Fruit fly (Drosophila melanogaster) whole organism, prepupa: Measurements from ENCODE around the gene Acsx3.

Experiments used
- CG11762 ChIP-seq: fragments of 200-800 bp; sonication (Bioruptor generic); optimal IDR thresholded peaks from 3 replicates; lab custom pipeline; 2016; ENCODE audit warnings: missing biosample characterization, missing genetic modification characterization; ENCODE audit not compliant: insufficient read depth
- CG11902 ChIP-seq: fragments of 200-800 bp; sonication (Bioruptor generic); optimal IDR thresholded peaks from 3 replicates; lab custom pipeline; 2016; ENCODE audit warnings: missing biosample characterization, missing genetic modification characterization
- CG15336 ChIP-seq: fragments of 200-800 bp; sonication (Bioruptor generic); IDR thresholded peaks from 2 replicates; pipeline ENCODE4 v1.3.6; 2022; ENCODE audit warnings: missing biosample characterization, missing genetic modification characterization
- CG16779 ChIP-seq: fragments of 200-800 bp; sonication (Bioruptor generic); optimal IDR thresholded peaks from 3 replicates; lab custom pipeline; 2017; ENCODE audit warnings: missing biosample characterization, mild to moderate bottlenecking, missing genetic modification characterization
- CG3032 ChIP-seq: fragments of 200-800 bp; optimal IDR thresholded peaks from 2 replicates; lab custom pipeline; 2019; ENCODE audit warnings: missing biosample characterization, mild to moderate bottlenecking, missing genetic modification characterization, moderate library complexity
- CG31627 ChIP-seq: fragments of 200-800 bp; sonication (Bioruptor generic); optimal IDR thresholded peaks from 3 replicates; lab custom pipeline; 2016; ENCODE audit warnings: missing biosample characterization, missing genetic modification characterization
- CG34406 ChIP-seq: fragments of 200-800 bp; sonication (Bioruptor generic); optimal IDR thresholded peaks from 3 replicates; lab custom pipeline; 2016; ENCODE audit warnings: missing biosample characterization, missing genetic modification characterization
- CG3919 ChIP-seq: fragments of 200-800 bp; sonication (Bioruptor generic); optimal IDR thresholded peaks from 3 replicates; lab custom pipeline; 2016; ENCODE audit warnings: missing biosample characterization, missing genetic modification characterization
- CG6163 ChIP-seq: fragments of 200-800 bp; sonication (Bioruptor generic); IDR thresholded peaks from 3 replicates; pipeline ENCODE4 v1.3.6; 2022; ENCODE audit warnings: missing biosample characterization, missing genetic modification characterization
- CG6276 ChIP-seq: fragments of 200-800 bp; sonication (Bioruptor generic); optimal IDR thresholded peaks from 2 replicates; lab custom pipeline; 2017; ENCODE audit warnings: missing biosample characterization, mild to moderate bottlenecking, missing genetic modification characterization
- CG6792 ChIP-seq: fragments of 200-800 bp; sonication (Bioruptor generic); optimal IDR thresholded peaks from 3 replicates; lab custom pipeline; 2016; ENCODE audit warnings: missing biosample characterization, missing genetic modification characterization
- CG6808 ChIP-seq: fragments of 200-800 bp; sonication (Bioruptor generic); optimal IDR thresholded peaks from 3 replicates; lab custom pipeline; 2017; ENCODE audit warnings: missing biosample characterization, missing genetic modification characterization, mild to moderate bottlenecking, moderate library complexity, missing genetic modification reagents
- CG6854 ChIP-seq: fragments of 200-800 bp; sonication (Bioruptor generic); optimal IDR thresholded peaks from 2 replicates; lab custom pipeline; 2017; ENCODE audit warnings: missing biosample characterization, mild to moderate bottlenecking, missing genetic modification characterization
- CG7368 ChIP-seq: fragments of 200-800 bp; sonication (Bioruptor generic); optimal IDR thresholded peaks from 3 replicates; lab custom pipeline; 2016; ENCODE audit warnings: missing biosample characterization, missing genetic modification characterization
- CG8119 ChIP-seq: fragments of 200-800 bp; sonication (Bioruptor generic); IDR thresholded peaks from 3 replicates; pipeline ENCODE4 v1.3.6; 2022; ENCODE audit warnings: missing biosample characterization, missing genetic modification characterization
- Eip75B ChIP-seq: fragments of 200-800 bp; sonication (Bioruptor generic); optimal IDR thresholded peaks from 3 replicates; lab custom pipeline; 2016; ENCODE audit warnings: missing biosample characterization, missing genetic modification characterization
- Eip78C ChIP-seq: fragments of 200-800 bp; sonication (Bioruptor generic); peaks from one replicate; lab custom pipeline; 2016; ENCODE audit warnings: missing biosample characterization, missing genetic modification characterization
- Ets21C ChIP-seq: fragments of 200-800 bp; sonication (Bioruptor generic); optimal IDR thresholded peaks from 3 replicates; lab custom pipeline; 2016; ENCODE audit warnings: missing biosample characterization, missing genetic modification characterization
- Ets96B ChIP-seq: fragments of 200-800 bp; optimal IDR thresholded peaks from 2 replicates; lab custom pipeline; 2019; ENCODE audit warnings: missing biosample characterization, mild to moderate bottlenecking, missing genetic modification characterization, moderate library complexity
- Gug ChIP-seq: fragments of 200-800 bp; sonication (Bioruptor generic); IDR thresholded peaks from 2 replicates; pipeline ENCODE4 v1.3.6; 2022; ENCODE audit warnings: missing biosample characterization, missing genetic modification characterization
- Hr38 ChIP-seq: sonication (Bioruptor generic); optimal IDR thresholded peaks from 2 replicates; lab custom pipeline; 2016; ENCODE audit warnings: missing biosample characterization, missing genetic modification characterization
- Smox ChIP-seq: fragments of 200-800 bp; sonication (Bioruptor generic); optimal IDR thresholded peaks from 3 replicates; lab custom pipeline; 2016; ENCODE audit warnings: missing biosample characterization, missing genetic modification characterization
- Sox102F ChIP-seq: fragments of 200-800 bp; sonication (Bioruptor generic); optimal IDR thresholded peaks from 2 replicates; lab custom pipeline; 2016; ENCODE audit warnings: missing biosample characterization, mild to moderate bottlenecking, missing genetic modification characterization
- Sox14 ChIP-seq: fragments of 200-800 bp; sonication (Bioruptor generic); optimal IDR thresholded peaks from 3 replicates; lab custom pipeline; 2016; ENCODE audit warnings: missing biosample characterization, missing genetic modification characterization
- achi ChIP-seq: fragments of 200-800 bp; sonication (Bioruptor generic); optimal IDR thresholded peaks from 3 replicates; lab custom pipeline; 2016; ENCODE audit warnings: missing biosample characterization, missing genetic modification characterization
- acj6 ChIP-seq: fragments of 200-800 bp; sonication (Bioruptor generic); optimal IDR thresholded peaks from 3 replicates; lab custom pipeline; 2016; ENCODE audit warnings: missing biosample characterization, missing genetic modification characterization
- dsx ChIP-seq: fragments of 200-800 bp; optimal IDR thresholded peaks from 3 replicates; lab custom pipeline; 2019; ENCODE audit warnings: missing biosample characterization, mild to moderate bottlenecking, missing genetic modification characterization, moderate library complexity; ENCODE audit not compliant: poor library complexity, severe bottlenecking
- esn ChIP-seq: fragments of 200-800 bp; sonication (Bioruptor generic); optimal IDR thresholded peaks from 2 replicates; lab custom pipeline; 2016; ENCODE audit warnings: missing biosample characterization, mild to moderate bottlenecking, missing genetic modification characterization, moderate library complexity
- fd59A ChIP-seq: fragments of 200-800 bp; sonication (Bioruptor generic); optimal IDR thresholded peaks from 2 replicates; lab custom pipeline; 2017; ENCODE audit warnings: missing biosample characterization, mild to moderate bottlenecking, missing genetic modification characterization, missing genetic modification reagents
- fd85E ChIP-seq: fragments of 200-800 bp; sonication (Bioruptor generic); optimal IDR thresholded peaks from 3 replicates; lab custom pipeline; 2016; ENCODE audit warnings: missing biosample characterization, missing genetic modification characterization
- lz ChIP-seq: fragments of 200-800 bp; sonication (Bioruptor generic); optimal IDR thresholded peaks from 3 replicates; lab custom pipeline; 2016; ENCODE audit warnings: missing biosample characterization, missing genetic modification characterization
- net ChIP-seq: fragments of 200-800 bp; sonication (Bioruptor generic); optimal IDR thresholded peaks from 3 replicates; lab custom pipeline; 2016; ENCODE audit warnings: missing biosample characterization, missing genetic modification characterization
- pdm3 ChIP-seq: fragments of 200-800 bp; sonication (Bioruptor generic); optimal IDR thresholded peaks from 3 replicates; lab custom pipeline; 2016; ENCODE audit warnings: missing biosample characterization, missing genetic modification characterization
- salr ChIP-seq, 2 experiments: fragments of 200-800 bp; sonication (Bioruptor generic); optimal IDR thresholded peaks; 3 replicates each; lab custom pipeline; 2016 to 2018; ENCODE audit warnings: missing biosample characterization in 2 of 2, missing genetic modification characterization in 2 of 2, mild to moderate bottlenecking in 1 of 2

Gene Acsx3

DNA sequence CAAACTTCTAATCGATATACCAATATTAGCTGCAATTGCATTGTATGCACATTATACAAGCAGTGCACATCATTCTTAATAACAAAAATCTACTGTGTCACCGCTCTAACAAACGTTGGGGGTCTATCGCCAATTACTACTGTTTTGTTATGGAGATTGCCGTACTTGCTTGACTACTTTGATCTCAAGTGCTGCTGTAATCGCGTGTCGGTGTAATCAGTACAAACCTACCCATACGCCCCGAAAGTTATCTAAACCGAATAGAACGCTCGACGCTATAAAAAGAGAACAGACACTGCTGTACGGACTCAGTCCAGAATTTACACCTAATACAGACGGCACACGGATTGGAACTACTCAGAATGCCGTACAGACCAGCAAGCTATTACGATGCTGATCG lies at the start of gene Acsx3:
Gene Acsx3, plus strand, starts transcription at position 301 of the 400 bp plus-strand sequence.
- TF ChIP-seq Gug (GFP tag; lab: Robert Waterston, UW), result no peak
- TF ChIP-seq CG8119 (GFP tag; lab: Robert Waterston, UW), result no peak
- no peak for TF ChIP-seq CG16779 (tag; lab: Kevin White, UChicago)
- TF ChIP-seq Sox102F (GFP tag; lab: Kevin White, UChicago), result no peak
- TF ChIP-seq CG6808, result no peak
- TF ChIP-seq CG6854, result no peak
- TF ChIP-seq achi, result no peak
- no peak for TF ChIP-seq Smox (GFP tag; lab: Kevin White, UChicago)
- no peak for TF ChIP-seq Eip75B
- no peak for TF ChIP-seq net (GFP tag; lab: Kevin White, UChicago)

DNA sequence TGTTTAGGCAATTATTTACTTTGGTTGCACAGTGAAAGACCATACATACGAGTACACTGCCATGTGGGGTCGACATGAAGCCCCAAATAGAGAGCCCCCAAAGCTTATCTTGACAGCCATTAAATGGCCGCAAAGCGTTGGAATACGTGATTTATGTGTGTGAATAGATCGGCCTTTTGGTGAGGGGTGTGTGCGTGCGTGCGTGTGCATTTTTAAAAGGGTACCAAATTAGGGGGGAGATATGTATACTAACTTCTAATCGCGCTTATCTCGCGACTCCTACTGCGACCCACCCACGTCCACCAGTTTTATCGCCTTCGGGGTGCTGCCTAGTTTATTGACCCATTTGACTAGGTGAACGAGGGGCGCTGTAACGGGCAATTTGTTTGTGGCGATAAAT lies 38.2 kb upstream of the Acsx3 start:
- no peak for TF ChIP-seq Eip78C (GFP tag; lab: Kevin White, UChicago)
- no peak for TF ChIP-seq salr (GFP tag; optimal IDR thresholded peaks at IDR 0.05; lab: Kevin White, UChicago)
- no peak for TF ChIP-seq CG3919 (GFP tag; lab: Kevin White, UChicago)
- TF ChIP-seq lz (GFP tag; lab: Kevin White, UChicago), result no peak
- TF ChIP-seq CG15336 (GFP tag; lab: Robert Waterston, UW), result no peak
- no peak for TF ChIP-seq CG31627 (GFP tag; lab: Kevin White, UChicago)
- no peak for TF ChIP-seq fd59A

DNA sequence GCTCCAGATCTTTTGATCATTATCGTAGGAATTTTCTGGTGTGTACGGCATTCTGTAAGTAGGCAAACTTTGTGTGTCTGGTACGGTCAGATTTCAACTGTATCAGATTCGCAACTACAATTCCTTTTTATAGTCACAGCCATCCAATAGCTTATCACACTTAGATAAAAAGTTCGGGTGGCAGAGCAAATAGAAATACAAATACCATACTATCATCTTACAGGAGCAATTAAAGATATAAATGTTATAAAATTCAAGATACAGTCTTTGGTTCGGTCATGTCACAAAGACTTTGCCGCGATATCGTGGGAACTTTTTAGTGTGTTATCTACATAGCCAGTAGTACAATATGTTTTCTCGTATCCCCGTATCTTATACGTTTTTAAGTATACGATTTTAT lies 7.9 kb upstream of the Acsx3 start, which contains the start of gene Acsx1L:
Gene Acsx1L, minus strand, starts transcription at position 101 of the 400 bp plus-strand sequence.
- TF ChIP-seq CG11902 (GFP tag; lab: Kevin White, UChicago) (no peak), CG6163 (GFP tag; lab: Robert Waterston, UW) (no peak), Gug (GFP tag; lab: Robert Waterston, UW) (no peak), CG7368 (no peak), fd85E (GFP tag; lab: Kevin White, UChicago) (no peak), CG3032 (no peak), CG3919 (GFP tag; lab: Kevin White, UChicago) (no peak), CG6808 (no peak), CG6792 (no peak), Sox14 (GFP tag; lab: Kevin White, UChicago) (no peak), lz (GFP tag; lab: Kevin White, UChicago) (no peak), Ets96B (tag; lab: Kevin White, UChicago) (no peak), esn (GFP tag; lab: Kevin White, UChicago) (no peak), dsx (GFP tag; lab: Kevin White, UChicago) (no peak), Ets21C (no peak), CG34406 (GFP tag; lab: Kevin White, UChicago) (no peak), CG11762 (no peak), pdm3 (no peak), CG16779 (tag; lab: Kevin White, UChicago) (no peak)

DNA sequence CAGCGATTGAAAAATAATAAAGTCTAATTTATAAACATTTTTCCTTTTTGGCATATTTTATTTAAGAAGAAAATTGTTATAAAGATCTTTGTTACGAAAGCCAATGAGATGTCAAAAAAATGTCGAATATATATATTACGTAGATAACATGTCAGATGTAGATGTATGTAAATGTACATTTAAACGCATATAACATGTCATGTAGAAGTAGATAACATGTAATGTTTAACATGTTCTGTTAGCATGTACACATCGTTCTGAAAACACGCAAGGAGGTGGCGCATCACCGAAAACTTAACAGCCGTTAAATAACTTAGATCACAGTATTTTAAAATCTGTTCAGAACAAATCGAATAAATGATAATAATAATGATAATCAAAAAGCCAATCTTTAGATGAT lies 6.9 kb upstream of the Acsx3 start:
- TF ChIP-seq Hr38 (GFP tag; lab: Kevin White, UChicago) (no peak), acj6 (GFP tag; lab: Kevin White, UChicago) (no peak), CG11902 (GFP tag; lab: Kevin White, UChicago) (no peak), Eip78C (GFP tag; lab: Kevin White, UChicago) (no peak), dsx (GFP tag; lab: Kevin White, UChicago) (no peak), esn (GFP tag; lab: Kevin White, UChicago) (no peak), CG6276 (GFP tag; lab: Kevin White, UChicago) (no peak)

DNA sequence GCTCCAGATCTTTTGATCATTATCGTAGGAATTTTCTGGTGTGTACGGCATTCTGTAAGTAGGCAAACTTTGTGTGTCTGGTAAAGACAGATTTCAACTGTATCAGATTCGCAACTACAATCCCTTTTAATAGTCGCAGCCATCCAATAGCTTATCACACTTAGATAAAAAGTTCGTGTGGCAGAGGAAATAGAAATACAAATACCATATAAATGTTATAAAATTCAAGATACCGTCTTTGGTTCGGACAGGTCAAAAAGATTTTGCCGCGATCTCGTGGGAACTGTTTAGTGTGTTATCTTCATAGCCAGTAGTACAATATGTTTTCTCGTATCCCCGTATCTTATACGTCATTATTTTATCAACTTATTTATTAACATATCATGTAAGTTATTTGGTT lies 3.9 kb upstream of the Acsx3 start, which contains the start of gene Acsx1R:
Gene Acsx1R, minus strand, starts transcription at position 101 of the 400 bp plus-strand sequence.
- TF ChIP-seq esn (GFP tag; lab: Kevin White, UChicago), result no peak
- TF ChIP-seq, all 60 proteins: peak for 0
